Worm (Caenorhabditis elegans): ENCODE data around the gene tag-153.
A peak's percentile ranks its signal among the peaks of the same experiment; 100 is the strongest.

tag-153 gene

ce11 chrV:9322886-9323285 is at the start of gene tag-153:
Gene tag-153, plus strand, starts transcription at chrV:9323085.
- TF ChIP-seq nhr-237 (tag; optimal IDR thresholded peaks at IDR 0.05) (no peak), dpl-1 (GFP tag; optimal IDR thresholded peaks at IDR 0.05) (no peak), nhr-71 (tag; optimal IDR thresholded peaks at IDR 0.05) (no peak), lin-13 (GFP tag; optimal IDR thresholded peaks at IDR 0.05) (no peak), F16B12.6 (tag; optimal IDR thresholded peaks at IDR 0.05) (no peak), mab-9 (GFP tag; IDR thresholded peaks at IDR 0.05) (no peak)

ce11 chrV:9273587-9273986 is 49.3 kb upstream of the tag-153 start:
- TF ChIP-seq fos-1 (tag; optimal IDR thresholded peaks at IDR 0.05) (no peak), rnt-1 (tag; optimal IDR thresholded peaks at IDR 0.05) (peak; percentile 61), ama-1 (optimal IDR thresholded peaks at IDR 0.05) (no peak), nhr-76 (tag; optimal IDR thresholded peaks at IDR 0.05) (no peak), egl-27 (tag; optimal IDR thresholded peaks at IDR 0.05) (peak in 1 of 2 experiments; percentile 70), isw-1 (GFP tag; IDR thresholded peaks at IDR 0.05) (peak; percentile 49), lsy-2 (tag; optimal IDR thresholded peaks at IDR 0.05) (peak; percentile 41 to 74), snpc-4 (tag; optimal IDR thresholded peaks at IDR 0.05) (peak; percentile 60), C04F5.9 (tag; optimal IDR thresholded peaks at IDR 0.05) (no peak), pax-3 (tag; optimal IDR thresholded peaks at IDR 0.05) (no peak), ceh-82 (tag; optimal IDR thresholded peaks at IDR 0.05) (peak; percentile 15 to 83 (median 66)), lin-14 (GFP tag; optimal IDR thresholded peaks at IDR 0.05) (peak; percentile 98), tlp-1 (tag; optimal IDR thresholded peaks at IDR 0.05) (no peak), dsc-1 (tag; optimal IDR thresholded peaks at IDR 0.05) (peak; percentile 42), lir-3 (tag; optimal IDR thresholded peaks at IDR 0.05; ENCODE audit: poor library complexity) (no peak), zag-1 (tag; optimal IDR thresholded peaks at IDR 0.05) (no peak), irx-1 (tag; optimal IDR thresholded peaks at IDR 0.05) (peak; percentile 39), ceh-63 (GFP tag; optimal IDR thresholded peaks at IDR 0.05) (no peak), xbp-1 (tag; optimal IDR thresholded peaks at IDR 0.05) (peak; percentile 54), ceh-90 (tag; optimal IDR thresholded peaks at IDR 0.05) (no peak), nhr-84 (tag; optimal IDR thresholded peaks at IDR 0.05) (no peak), jun-1 (tag; optimal IDR thresholded peaks at IDR 0.05) (peak; percentile 61), ztf-4 (tag; optimal IDR thresholded peaks at IDR 0.05) (no peak), zip-4 (GFP tag; optimal IDR thresholded peaks at IDR 0.05) (no peak), fkh-4 (tag; optimal IDR thresholded peaks at IDR 0.05; ENCODE audit: borderline replicate concordance) (no peak), swsn-7 (tag; optimal IDR thresholded peaks at IDR 0.05) (peak; percentile 60), unc-130 (tag; optimal IDR thresholded peaks at IDR 0.05) (no peak), unc-86 (tag; optimal IDR thresholded peaks at IDR 0.05) (peak; percentile 63), nhr-85 (tag) (peak; percentile 69), aly-2 (tag; optimal IDR thresholded peaks at IDR 0.05) (no peak), skn-1 (tag; optimal IDR thresholded peaks at IDR 0.05) (no peak), unc-98 (GFP tag; IDR thresholded peaks at IDR 0.05) (no peak), ces-1 (GFP tag; optimal IDR thresholded peaks at IDR 0.05) (no peak), nhr-11 (tag; optimal IDR thresholded peaks at IDR 0.05) (no peak), tbx-2 (tag; optimal IDR thresholded peaks at IDR 0.05) (peak; percentile 75), mef-2 (tag; optimal IDR thresholded peaks at IDR 0.05) (no peak), fkh-8 (tag; optimal IDR thresholded peaks at IDR 0.05) (peak; percentile 32), mab-9 (GFP tag; IDR thresholded peaks at IDR 0.05) (no peak), hpl-2 (GFP tag; optimal IDR thresholded peaks at IDR 0.05) (no peak), ceh-8 (GFP tag; optimal IDR thresholded peaks at IDR 0.05) (peak; percentile 22), grh-1 (GFP tag; IDR thresholded peaks at IDR 0.05) (no peak), hlh-4 (tag; optimal IDR thresholded peaks at IDR 0.05) (no peak), blmp-1 (tag; optimal IDR thresholded peaks at IDR 0.05) (peak; percentile 4), nhr-77 (tag; optimal IDR thresholded peaks at IDR 0.05) (peak; percentile 50), vab-15 (tag; optimal IDR thresholded peaks at IDR 0.05) (no peak), nhr-71 (tag; optimal IDR thresholded peaks at IDR 0.05) (peak; percentile 88), snu-23 (GFP tag; optimal IDR thresholded peaks at IDR 0.05) (peak; percentile 81), fkh-10 (GFP tag; optimal IDR thresholded peaks at IDR 0.05) (peak; percentile 58), lin-13 (GFP tag; optimal IDR thresholded peaks at IDR 0.05) (peak; percentile 9), nhr-47 (tag; optimal IDR thresholded peaks at IDR 0.05) (peak; percentile 65)

Measured in whole organism, L1 larva.